Worm (Caenorhabditis elegans) whole organism, L1 larva: Measurements from ENCODE around the gene Y17D7B.3.

Experiments used
- alr-1 ChIP-seq: fragments of 200-800 bp; sonication (Bioruptor generic); optimal IDR thresholded peaks from 2 replicates; lab custom pipeline; 2018; ENCODE audit warnings: borderline replicate concordance, mild to moderate bottlenecking, missing genetic modification characterization, missing compliant biosample characterization
- fkh-10 ChIP-seq: sonication (generic microtip); optimal IDR thresholded peaks from 2 replicates; lab custom pipeline; 2017; ENCODE audit warnings: missing biosample characterization, missing genetic modification reagents, missing genetic modification characterization
- nhr-11 ChIP-seq: fragments of 150-350 bp; optimal IDR thresholded peaks from 2 replicates; lab custom pipeline; 2014; ENCODE audit warnings: missing biosample characterization, missing genetic modification characterization
- nhr-12 ChIP-seq: sonication (generic microtip); optimal IDR thresholded peaks from 2 replicates; lab custom pipeline; 2017; ENCODE audit warnings: missing biosample characterization, missing genetic modification characterization
- nhr-237 ChIP-seq: fragments of 150-350 bp; optimal IDR thresholded peaks from 2 replicates; lab custom pipeline; 2014; ENCODE audit warnings: missing biosample characterization, missing genetic modification characterization
- skn-1 ChIP-seq: fragments of 150-350 bp; optimal IDR thresholded peaks from 2 replicates; lab custom pipeline; 2014; ENCODE audit warnings: missing biosample characterization, missing genetic modification characterization
- sup-37 ChIP-seq: fragments of 200-800 bp; sonication (Bioruptor generic); optimal IDR thresholded peaks from 2 replicates; lab custom pipeline; 2018; ENCODE audit warnings: mild to moderate bottlenecking, missing genetic modification characterization, missing compliant biosample characterization
- swsn-7 ChIP-seq: sonication (generic microtip); optimal IDR thresholded peaks from 2 replicates; lab custom pipeline; 2016; ENCODE audit warnings: missing genetic modification characterization, missing compliant biosample characterization
- vab-15 ChIP-seq: sonication (generic microtip); optimal IDR thresholded peaks from 2 replicates; lab custom pipeline; 2017; ENCODE audit warnings: missing genotype, mild to moderate bottlenecking, missing genetic modification characterization, missing compliant biosample characterization
- zag-1 ChIP-seq: fragments of 150-350 bp; optimal IDR thresholded peaks from 2 replicates; lab custom pipeline; 2014; ENCODE audit warnings: missing biosample characterization, missing genetic modification characterization

ce11 chrV:18802077-18802476 is 15.5 kb upstream of the Y17D7B.3 start, which contains the start of gene C54E10.11:
- TF ChIP-seq sup-37 (GFP tag; lab: Kevin White, UChicago), result no peak
- no peak for TF ChIP-seq nhr-12
- TF ChIP-seq nhr-11, result no peak
- TF ChIP-seq skn-1, result no peak
- TF ChIP-seq zag-1 (tag; lab: Kevin White, UChicago), result no peak
- no peak for TF ChIP-seq nhr-237
- TF ChIP-seq fkh-10, result no peak
- no peak for TF ChIP-seq alr-1 (tag; lab: Kevin White, UChicago)
- TF ChIP-seq vab-15, result no peak
- TF ChIP-seq swsn-7 (tag; lab: Kevin White, UChicago), result no peak
